Worm (Caenorhabditis elegans): ENCODE results near the gene F46C5.2.
A peak's percentile ranks its signal among the peaks of the same experiment; 100 is the strongest.

F46C5.2 gene

ce11 chrII:8784235-8784928 lies 44.7 kb downstream of the F46C5.2 start (continued):
- no peak for TF ChIP-seq ceh-63 (GFP tag; optimal IDR thresholded peaks at IDR 0.05)
- TF ChIP-seq fkh-4 (tag; optimal IDR thresholded peaks at IDR 0.05; ENCODE audit: borderline replicate concordance), result peak; percentile 78
- peak; percentile 30 for TF ChIP-seq unc-86 (tag; optimal IDR thresholded peaks at IDR 0.05)
- TF ChIP-seq nhr-12 (tag; optimal IDR thresholded peaks at IDR 0.05), result no peak
- no peak for TF ChIP-seq unc-62 (GFP tag; optimal IDR thresholded peaks at IDR 0.05)
- TF ChIP-seq hlh-17 (GFP tag; optimal IDR thresholded peaks at IDR 0.05; ENCODE audit: borderline replicate concordance), result no peak
- no peak for TF ChIP-seq nhr-20 (tag; optimal IDR thresholded peaks at IDR 0.05)
- no peak for TF ChIP-seq nhr-237 (tag; optimal IDR thresholded peaks at IDR 0.05)
- TF ChIP-seq tbx-2 (tag; optimal IDR thresholded peaks at IDR 0.05), result no peak
- no peak for TF ChIP-seq pqm-1 (tag; optimal IDR thresholded peaks at IDR 0.05)
- peak; percentile 30 for TF ChIP-seq jun-1 (tag; optimal IDR thresholded peaks at IDR 0.05)
- TF ChIP-seq C04F5.9 (tag; optimal IDR thresholded peaks at IDR 0.05), result no peak
- TF ChIP-seq nhr-47 (tag; optimal IDR thresholded peaks at IDR 0.05), result peak; percentile 27
- TF ChIP-seq ceh-88 (GFP tag; IDR thresholded peaks at IDR 0.05), result no peak
- no peak for TF ChIP-seq lin-13 (GFP tag; optimal IDR thresholded peaks at IDR 0.05)
- TF ChIP-seq dpl-1 (GFP tag; optimal IDR thresholded peaks at IDR 0.05), result peak in 1 of 3 experiments; percentile 26
- no peak for TF ChIP-seq C34B4.2 (tag; optimal IDR thresholded peaks at IDR 0.05)
- TF ChIP-seq fos-1 (tag; optimal IDR thresholded peaks at IDR 0.05), result peak; percentile 24
- TF ChIP-seq rnt-1 (tag; optimal IDR thresholded peaks at IDR 0.05), result peak; percentile 12
- no peak for TF ChIP-seq sup-37 (GFP tag; optimal IDR thresholded peaks at IDR 0.05)
- no peak for TF ChIP-seq mab-9 (GFP tag; IDR thresholded peaks at IDR 0.05)
- TF ChIP-seq elt-3 (tag; optimal IDR thresholded peaks at IDR 0.05), result no peak
- no peak for TF ChIP-seq egl-27 (tag; optimal IDR thresholded peaks at IDR 0.05)
- peak; percentile 37 for TF ChIP-seq zag-1 (tag; optimal IDR thresholded peaks at IDR 0.05)
- TF ChIP-seq fkh-8 (tag; optimal IDR thresholded peaks at IDR 0.05), result peak; percentile 32
- TF ChIP-seq ceh-82 (tag; optimal IDR thresholded peaks at IDR 0.05), result peak in 1 of 3 experiments; percentile 41
- TF ChIP-seq lin-14 (GFP tag; optimal IDR thresholded peaks at IDR 0.05), result peak; percentile 62
- peak; percentile 5 for TF ChIP-seq F16B12.6 (tag; optimal IDR thresholded peaks at IDR 0.05)
- TF ChIP-seq nhr-90 (tag; optimal IDR thresholded peaks at IDR 0.05; ENCODE audit: poor library complexity), result peak; percentile 19
- no peak for TF ChIP-seq efl-3 (GFP tag; optimal IDR thresholded peaks at IDR 0.05)
- TF ChIP-seq swsn-7 (tag; optimal IDR thresholded peaks at IDR 0.05), result peak; percentile 7
- no peak for TF ChIP-seq snpc-4 (tag; optimal IDR thresholded peaks at IDR 0.05)
- peak; percentile 9 to 54 for TF ChIP-seq lsy-2 (tag; optimal IDR thresholded peaks at IDR 0.05)
- TF ChIP-seq pax-3 (tag; optimal IDR thresholded peaks at IDR 0.05), result no peak
- TF ChIP-seq pag-3 (tag; optimal IDR thresholded peaks at IDR 0.05; ENCODE audit: borderline replicate concordance, insufficient read depth), result no peak
- TF ChIP-seq mep-1 (tag; optimal IDR thresholded peaks at IDR 0.05), result peak; percentile 25

DNA sequence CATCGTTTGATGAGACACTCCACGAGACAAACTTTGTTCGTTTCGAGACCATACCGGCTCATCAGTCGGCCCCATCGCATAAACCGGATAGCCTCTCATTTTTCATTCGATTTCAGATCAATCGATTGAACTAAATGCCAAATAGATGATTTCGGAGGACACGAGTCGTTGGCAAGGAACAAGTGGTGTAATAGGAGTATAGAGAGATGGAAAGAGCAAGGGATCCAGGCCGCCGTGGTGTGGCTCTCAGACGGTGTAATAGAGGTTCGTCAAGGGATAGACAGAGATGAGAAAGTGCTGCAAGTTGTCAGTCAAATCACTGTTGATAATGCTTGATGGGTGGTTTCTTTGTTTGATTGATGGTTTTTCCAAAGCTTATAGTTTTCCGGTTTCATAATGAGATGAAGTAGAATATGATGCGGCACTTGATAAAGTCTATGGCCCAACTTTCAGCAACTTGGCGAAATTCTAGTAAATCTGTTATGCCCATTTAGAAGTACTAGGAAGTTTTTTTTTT lies 45.6 kb downstream of the F46C5.2 start, which contains the start of gene sgn-1:
TSS of gene sgn-1 (minus strand) at position 220 of the 517 bp plus-strand sequence.
- TF ChIP-seq sox-4 (tag; optimal IDR thresholded peaks at IDR 0.05), result no peak
- no peak for TF ChIP-seq lin-15B (tag; optimal IDR thresholded peaks at IDR 0.05)
- TF ChIP-seq tlp-1 (tag; optimal IDR thresholded peaks at IDR 0.05), result no peak
- TF ChIP-seq Y116A8C.19 (tag; optimal IDR thresholded peaks at IDR 0.05; ENCODE audit: borderline replicate concordance), result no peak
- no peak for TF ChIP-seq F16B12.6 (tag; optimal IDR thresholded peaks at IDR 0.05)
- no peak for TF ChIP-seq grh-1 (GFP tag; IDR thresholded peaks at IDR 0.05)
- no peak for TF ChIP-seq fos-1 (tag; optimal IDR thresholded peaks at IDR 0.05)
- TF ChIP-seq unc-30 (tag; optimal IDR thresholded peaks at IDR 0.05), result no peak
- TF ChIP-seq pag-3 (tag; optimal IDR thresholded peaks at IDR 0.05; ENCODE audit: borderline replicate concordance, insufficient read depth), result peak; percentile 17
- TF ChIP-seq mef-2 (tag; optimal IDR thresholded peaks at IDR 0.05), result no peak
- TF ChIP-seq nhr-76 (tag; optimal IDR thresholded peaks at IDR 0.05), result no peak
- no peak for TF ChIP-seq lir-3 (tag; optimal IDR thresholded peaks at IDR 0.05; ENCODE audit: poor library complexity)
- peak; percentile 58 for TF ChIP-seq rnt-1 (tag; optimal IDR thresholded peaks at IDR 0.05)
- no peak for TF ChIP-seq sptf-1 (tag; optimal IDR thresholded peaks at IDR 0.05)
- no peak for TF ChIP-seq lsy-2 (tag; optimal IDR thresholded peaks at IDR 0.05)
- TF ChIP-seq mep-1 (tag; optimal IDR thresholded peaks at IDR 0.05), result no peak
- no peak for TF ChIP-seq aha-1 (tag; optimal IDR thresholded peaks at IDR 0.05)
- no peak for TF ChIP-seq mab-9 (GFP tag; IDR thresholded peaks at IDR 0.05)
- no peak for TF ChIP-seq C16A3.4 (tag; optimal IDR thresholded peaks at IDR 0.05)
- TF ChIP-seq hlh-4 (tag; optimal IDR thresholded peaks at IDR 0.05), result no peak
- no peak for TF ChIP-seq nhr-47 (tag; optimal IDR thresholded peaks at IDR 0.05)
- TF ChIP-seq ceh-90 (tag; optimal IDR thresholded peaks at IDR 0.05), result no peak
- no peak for TF ChIP-seq nhr-28 (tag; optimal IDR thresholded peaks at IDR 0.05)
